Worm (Caenorhabditis elegans): ENCODE measurements around the gene Y57G11A.2.

ce11 chrIV:14481984-14482383 lies 37.3 kb downstream of the Y57G11A.2 start, which contains the start of gene Y57G11A.4:
- TF ChIP-seq F23B12.7 (tag; optimal IDR thresholded peaks at IDR 0.05; ENCODE audit: insufficient read depth): no peak
- no peak for TF ChIP-seq snpc-4 (GFP tag; optimal IDR thresholded peaks at IDR 0.05)
- no peak for TF ChIP-seq snpc-4 (tag; optimal IDR thresholded peaks at IDR 0.05)
- no peak for TF ChIP-seq ama-1 (optimal IDR thresholded peaks at IDR 0.05)
- TF ChIP-seq ama-1 (GFP tag; optimal IDR thresholded peaks at IDR 0.05): no peak
- no peak for TF ChIP-seq attf-3 (GFP tag; conservative IDR thresholded peaks at IDR 0.05)
- TF ChIP-seq snpc-1.3 (tag; optimal IDR thresholded peaks at IDR 0.05; ENCODE audit: insufficient read depth): no peak
- no peak for TF ChIP-seq hmg-20 (GFP tag; IDR thresholded peaks at IDR 0.05)
- no peak for TF ChIP-seq chd-7 (tag; optimal IDR thresholded peaks at IDR 0.05)
- TF ChIP-seq nhr-27 (tag; optimal IDR thresholded peaks at IDR 0.05): no peak

Data from whole organism, young adult.